Fruit fly (Drosophila melanogaster) whole organism, prepupa: ENCODE measurements around the gene Neurl4.

Source experiments
- Blimp-1 ChIP-seq: fragments of 200-800 bp; sonication (Bioruptor generic); optimal IDR thresholded peaks from 3 replicates; lab custom pipeline; 2017; ENCODE audit warnings: missing biosample characterization, missing genetic modification characterization, mild to moderate bottlenecking, moderate library complexity, missing genetic modification reagents
- CG10631 ChIP-seq: fragments of 200-800 bp; sonication (Bioruptor generic); optimal IDR thresholded peaks from 2 replicates; lab custom pipeline; 2016; ENCODE audit warnings: missing biosample characterization, missing genetic modification characterization
- CG10669 ChIP-seq: fragments of 200-800 bp; sonication (Bioruptor generic); optimal IDR thresholded peaks from 3 replicates; lab custom pipeline; 2018; ENCODE audit warnings: missing biosample characterization, mild to moderate bottlenecking, missing genetic modification characterization, moderate library complexity
- CG11762 ChIP-seq: fragments of 200-800 bp; sonication (Bioruptor generic); optimal IDR thresholded peaks from 3 replicates; lab custom pipeline; 2016; ENCODE audit warnings: missing biosample characterization, missing genetic modification characterization; ENCODE audit not compliant: insufficient read depth
- CG11902 ChIP-seq: fragments of 200-800 bp; sonication (Bioruptor generic); optimal IDR thresholded peaks from 3 replicates; lab custom pipeline; 2016; ENCODE audit warnings: missing biosample characterization, missing genetic modification characterization
- CG15336 ChIP-seq: fragments of 200-800 bp; sonication (Bioruptor generic); IDR thresholded peaks from 2 replicates; pipeline ENCODE4 v1.3.6; 2022; ENCODE audit warnings: missing biosample characterization, missing genetic modification characterization
- CG1621 ChIP-seq: fragments of 200-800 bp; sonication (Bioruptor generic); optimal IDR thresholded peaks from 3 replicates; lab custom pipeline; 2018; ENCODE audit warnings: missing biosample characterization, mild to moderate bottlenecking, missing genetic modification characterization
- CG16779 ChIP-seq: fragments of 200-800 bp; sonication (Bioruptor generic); optimal IDR thresholded peaks from 3 replicates; lab custom pipeline; 2017; ENCODE audit warnings: missing biosample characterization, mild to moderate bottlenecking, missing genetic modification characterization
- CG3032 ChIP-seq: fragments of 200-800 bp; optimal IDR thresholded peaks from 2 replicates; lab custom pipeline; 2019; ENCODE audit warnings: missing biosample characterization, mild to moderate bottlenecking, missing genetic modification characterization, moderate library complexity
- CG31627 ChIP-seq: fragments of 200-800 bp; sonication (Bioruptor generic); optimal IDR thresholded peaks from 3 replicates; lab custom pipeline; 2016; ENCODE audit warnings: missing biosample characterization, missing genetic modification characterization
- CG32006 ChIP-seq: fragments of 200-800 bp; sonication (Bioruptor generic); optimal IDR thresholded peaks from 3 replicates; lab custom pipeline; 2017; ENCODE audit warnings: missing biosample characterization, mild to moderate bottlenecking, missing genetic modification characterization
- CG34406 ChIP-seq: fragments of 200-800 bp; sonication (Bioruptor generic); optimal IDR thresholded peaks from 3 replicates; lab custom pipeline; 2016; ENCODE audit warnings: missing biosample characterization, missing genetic modification characterization
- CG3919 ChIP-seq: fragments of 200-800 bp; sonication (Bioruptor generic); optimal IDR thresholded peaks from 3 replicates; lab custom pipeline; 2016; ENCODE audit warnings: missing biosample characterization, missing genetic modification characterization
- CG6163 ChIP-seq: fragments of 200-800 bp; sonication (Bioruptor generic); IDR thresholded peaks from 3 replicates; pipeline ENCODE4 v1.3.6; 2022; ENCODE audit warnings: missing biosample characterization, missing genetic modification characterization
- CG6276 ChIP-seq: fragments of 200-800 bp; sonication (Bioruptor generic); optimal IDR thresholded peaks from 2 replicates; lab custom pipeline; 2017; ENCODE audit warnings: missing biosample characterization, mild to moderate bottlenecking, missing genetic modification characterization
- CG6808 ChIP-seq: fragments of 200-800 bp; sonication (Bioruptor generic); optimal IDR thresholded peaks from 3 replicates; lab custom pipeline; 2017; ENCODE audit warnings: missing biosample characterization, missing genetic modification characterization, mild to moderate bottlenecking, moderate library complexity, missing genetic modification reagents
- CG6854 ChIP-seq: fragments of 200-800 bp; sonication (Bioruptor generic); optimal IDR thresholded peaks from 2 replicates; lab custom pipeline; 2017; ENCODE audit warnings: missing biosample characterization, mild to moderate bottlenecking, missing genetic modification characterization
- CG7368 ChIP-seq: fragments of 200-800 bp; sonication (Bioruptor generic); optimal IDR thresholded peaks from 3 replicates; lab custom pipeline; 2016; ENCODE audit warnings: missing biosample characterization, missing genetic modification characterization
- CG8119 ChIP-seq: fragments of 200-800 bp; sonication (Bioruptor generic); IDR thresholded peaks from 3 replicates; pipeline ENCODE4 v1.3.6; 2022; ENCODE audit warnings: missing biosample characterization, missing genetic modification characterization
- CG8319 ChIP-seq: fragments of 200-800 bp; sonication (Bioruptor generic); optimal IDR thresholded peaks from 3 replicates; lab custom pipeline; 2016; ENCODE audit warnings: missing biosample characterization, missing genetic modification characterization
- CG8632 ChIP-seq: fragments of 200-800 bp; sonication (Bioruptor generic); optimal IDR thresholded peaks from 3 replicates; lab custom pipeline; 2016; ENCODE audit warnings: missing biosample characterization, missing genetic modification characterization
- CG9139 ChIP-seq: fragments of 200-800 bp; sonication (Bioruptor generic); optimal IDR thresholded peaks from 3 replicates; lab custom pipeline; 2017; ENCODE audit warnings: missing biosample characterization, mild to moderate bottlenecking, missing genetic modification characterization
- Eip75B ChIP-seq: fragments of 200-800 bp; sonication (Bioruptor generic); optimal IDR thresholded peaks from 3 replicates; lab custom pipeline; 2016; ENCODE audit warnings: missing biosample characterization, missing genetic modification characterization
- Eip78C ChIP-seq: fragments of 200-800 bp; sonication (Bioruptor generic); peaks from one replicate; lab custom pipeline; 2016; ENCODE audit warnings: missing biosample characterization, missing genetic modification characterization
- Eip93F ChIP-seq: fragments of 200-800 bp; sonication (Bioruptor generic); optimal IDR thresholded peaks from 2 replicates; lab custom pipeline; 2016; ENCODE audit warnings: missing biosample characterization, mild to moderate bottlenecking, missing genetic modification characterization
- Ets21C ChIP-seq: fragments of 200-800 bp; sonication (Bioruptor generic); optimal IDR thresholded peaks from 3 replicates; lab custom pipeline; 2016; ENCODE audit warnings: missing biosample characterization, missing genetic modification characterization
- Ets96B ChIP-seq: fragments of 200-800 bp; optimal IDR thresholded peaks from 2 replicates; lab custom pipeline; 2019; ENCODE audit warnings: missing biosample characterization, mild to moderate bottlenecking, missing genetic modification characterization, moderate library complexity
- Hr38 ChIP-seq: sonication (Bioruptor generic); optimal IDR thresholded peaks from 2 replicates; lab custom pipeline; 2016; ENCODE audit warnings: missing biosample characterization, missing genetic modification characterization
- Hr39 ChIP-seq: fragments of 200-800 bp; sonication (Bioruptor generic); optimal IDR thresholded peaks from 2 replicates; lab custom pipeline; 2016; ENCODE audit warnings: missing biosample characterization, missing genetic modification characterization
- Hr4 ChIP-seq: fragments of 200-800 bp; sonication (Bioruptor generic); optimal IDR thresholded peaks from 3 replicates; lab custom pipeline; 2016; ENCODE audit warnings: missing biosample characterization, missing genetic modification characterization
- Lpt ChIP-seq: fragments of 200-800 bp; sonication (Bioruptor generic); optimal IDR thresholded peaks from 3 replicates; lab custom pipeline; 2016; ENCODE audit warnings: missing biosample characterization, missing genetic modification characterization
- Met ChIP-seq: fragments of 200-800 bp; sonication (Bioruptor generic); optimal IDR thresholded peaks from 3 replicates; lab custom pipeline; 2016; ENCODE audit warnings: missing biosample characterization, missing genetic modification characterization
- OdsH ChIP-seq: fragments of 200-800 bp; sonication (Bioruptor generic); optimal IDR thresholded peaks from 3 replicates; lab custom pipeline; 2016; ENCODE audit warnings: missing biosample characterization, missing genetic modification characterization
- Smox ChIP-seq: fragments of 200-800 bp; sonication (Bioruptor generic); optimal IDR thresholded peaks from 3 replicates; lab custom pipeline; 2016; ENCODE audit warnings: missing biosample characterization, missing genetic modification characterization
- Sox102F ChIP-seq: fragments of 200-800 bp; sonication (Bioruptor generic); optimal IDR thresholded peaks from 2 replicates; lab custom pipeline; 2016; ENCODE audit warnings: missing biosample characterization, mild to moderate bottlenecking, missing genetic modification characterization
- Sox15 ChIP-seq: fragments of 200-800 bp; sonication (Bioruptor generic); optimal IDR thresholded peaks from 3 replicates; lab custom pipeline; 2016; ENCODE audit warnings: missing biosample characterization, missing genetic modification characterization
- acj6 ChIP-seq: fragments of 200-800 bp; sonication (Bioruptor generic); optimal IDR thresholded peaks from 3 replicates; lab custom pipeline; 2016; ENCODE audit warnings: missing biosample characterization, missing genetic modification characterization
- cyc ChIP-seq: fragments of 200-800 bp; sonication (Bioruptor generic); optimal IDR thresholded peaks from 3 replicates; lab custom pipeline; 2016; ENCODE audit warnings: missing biosample characterization, missing genetic modification characterization
- dac ChIP-seq: fragments of 200-800 bp; sonication (Bioruptor generic); optimal IDR thresholded peaks from 2 replicates; lab custom pipeline; 2017; ENCODE audit warnings: missing biosample characterization, mild to moderate bottlenecking, missing genetic modification characterization
- dsx ChIP-seq: fragments of 200-800 bp; optimal IDR thresholded peaks from 3 replicates; lab custom pipeline; 2019; ENCODE audit warnings: missing biosample characterization, mild to moderate bottlenecking, missing genetic modification characterization, moderate library complexity; ENCODE audit not compliant: poor library complexity, severe bottlenecking
- eg ChIP-seq: fragments of 200-800 bp; sonication (Bioruptor generic); IDR thresholded peaks from 3 replicates; pipeline ENCODE4 v1.3.6; 2022; ENCODE audit warnings: missing biosample characterization, missing genetic modification characterization
- esn ChIP-seq: fragments of 200-800 bp; sonication (Bioruptor generic); optimal IDR thresholded peaks from 2 replicates; lab custom pipeline; 2016; ENCODE audit warnings: missing biosample characterization, mild to moderate bottlenecking, missing genetic modification characterization, moderate library complexity
- fd85E ChIP-seq: fragments of 200-800 bp; sonication (Bioruptor generic); optimal IDR thresholded peaks from 3 replicates; lab custom pipeline; 2016; ENCODE audit warnings: missing biosample characterization, missing genetic modification characterization
- lz ChIP-seq: fragments of 200-800 bp; sonication (Bioruptor generic); optimal IDR thresholded peaks from 3 replicates; lab custom pipeline; 2016; ENCODE audit warnings: missing biosample characterization, missing genetic modification characterization
- net ChIP-seq: fragments of 200-800 bp; sonication (Bioruptor generic); optimal IDR thresholded peaks from 3 replicates; lab custom pipeline; 2016; ENCODE audit warnings: missing biosample characterization, missing genetic modification characterization
- pdm3 ChIP-seq: fragments of 200-800 bp; sonication (Bioruptor generic); optimal IDR thresholded peaks from 3 replicates; lab custom pipeline; 2016; ENCODE audit warnings: missing biosample characterization, missing genetic modification characterization
- salr ChIP-seq, 2 experiments: fragments of 200-800 bp; sonication (Bioruptor generic); optimal IDR thresholded peaks; 3 replicates each; lab custom pipeline; 2016 to 2018; ENCODE audit warnings: missing biosample characterization in 2 of 2, missing genetic modification characterization in 2 of 2, mild to moderate bottlenecking in 1 of 2
- spab ChIP-seq: fragments of 200-800 bp; sonication (Bioruptor generic); optimal IDR thresholded peaks from 2 replicates; lab custom pipeline; 2017; ENCODE audit warnings: missing biosample characterization, mild to moderate bottlenecking, missing genetic modification characterization, missing genetic modification reagents
- ss ChIP-seq, 2 experiments: fragments of 200-800 bp; sonication (Bioruptor generic); optimal IDR thresholded peaks; 2 replicates in 1 of 2; 3 replicates in 1 of 2; lab custom pipeline; 2017 to 2018; ENCODE audit warnings: mild to moderate bottlenecking in 2 of 2, missing biosample characterization in 2 of 2, missing genetic modification characterization in 2 of 2, moderate library complexity in 1 of 2
- svp ChIP-seq: fragments of 200-800 bp; sonication (Bioruptor generic); peaks from one replicate; lab custom pipeline; 2016; ENCODE audit warnings: missing biosample characterization, missing genetic modification characterization
- topi ChIP-seq: fragments of 200-800 bp; sonication (Bioruptor generic); optimal IDR thresholded peaks from 3 replicates; lab custom pipeline; 2016; ENCODE audit warnings: missing biosample characterization, missing genetic modification characterization

Neurl4 gene

DNA sequence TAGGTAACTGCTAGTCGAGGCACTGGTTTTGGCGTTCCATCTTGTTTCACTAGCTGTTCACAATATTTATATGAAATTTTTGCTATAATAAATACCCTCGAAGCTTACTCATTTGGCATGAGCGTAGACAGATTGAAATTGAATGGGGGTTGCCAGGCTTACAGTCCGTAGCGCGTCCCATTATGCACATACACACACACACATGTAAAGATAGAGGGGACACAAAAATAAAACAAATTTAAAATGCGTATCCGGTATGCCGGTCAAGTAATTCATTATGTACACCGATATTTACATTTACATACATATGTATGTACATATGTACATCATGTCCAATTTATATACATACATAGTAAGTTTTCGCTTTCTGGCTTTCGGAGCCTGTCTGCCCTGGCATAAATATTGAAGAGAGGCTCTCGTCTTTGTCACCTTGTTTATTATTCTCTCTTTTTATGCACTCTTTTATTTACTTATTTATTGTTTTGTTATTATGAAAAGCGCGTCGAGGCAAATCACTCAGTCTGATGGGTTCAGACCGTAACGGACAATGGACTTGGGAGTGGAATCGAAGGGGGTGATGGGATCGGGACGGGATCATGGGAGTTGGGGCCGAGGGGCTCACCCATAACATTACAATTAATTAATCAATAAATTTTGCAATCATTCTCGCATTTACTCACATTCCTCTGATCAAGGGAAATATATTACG, 9.7 kb upstream of the Neurl4 start:
- TF ChIP-seq CG10631: peak; percentile 17
- TF ChIP-seq CG34406 (GFP tag; lab: Kevin White, UChicago): peak; percentile 35
- TF ChIP-seq CG8632 (GFP tag; lab: Kevin White, UChicago): peak; percentile 30
- TF ChIP-seq acj6 (GFP tag; lab: Kevin White, UChicago): peak; percentile 43
- peak; percentile 52 for TF ChIP-seq pdm3 (GFP tag; lab: Kevin White, UChicago)
- peak; percentile 46 for TF ChIP-seq topi (GFP tag; lab: Kevin White, UChicago)
- no peak for TF ChIP-seq Ets21C (GFP tag; lab: Kevin White, UChicago)
- peak; percentile 18 for TF ChIP-seq CG7368 (GFP tag; lab: Kevin White, UChicago)
- peak; percentile 54 for TF ChIP-seq CG6808 (GFP tag; lab: Kevin White, UChicago)
- TF ChIP-seq Sox102F (GFP tag; lab: Kevin White, UChicago): peak; percentile 51
- peak; percentile 58 to 80 for TF ChIP-seq ss (GFP tag; optimal IDR thresholded peaks at IDR 0.05; lab: Kevin White, UChicago)
- peak; percentile 37 for TF ChIP-seq cyc
- no peak for TF ChIP-seq Lpt (GFP tag; lab: Kevin White, UChicago)
- no peak for TF ChIP-seq CG11762 (GFP tag; lab: Kevin White, UChicago)
- peak; percentile 27 for TF ChIP-seq CG3919 (GFP tag; lab: Kevin White, UChicago)
- peak; percentile 39 for TF ChIP-seq CG31627 (GFP tag; lab: Kevin White, UChicago)
- TF ChIP-seq svp (GFP tag; lab: Kevin White, UChicago): peak; percentile 98
- no peak for TF ChIP-seq CG1621 (tag; lab: Kevin White, UChicago)
- peak; percentile 36 for TF ChIP-seq lz (GFP tag; lab: Kevin White, UChicago)
- TF ChIP-seq CG8119 (GFP tag; lab: Robert Waterston, UW): no peak
- TF ChIP-seq salr (GFP tag; optimal IDR thresholded peaks at IDR 0.05; lab: Kevin White, UChicago): no peak
- TF ChIP-seq Ets96B (tag; lab: Kevin White, UChicago): peak; percentile 3
- no peak for TF ChIP-seq dac
- no peak for TF ChIP-seq Hr38 (GFP tag; lab: Kevin White, UChicago)
- peak; percentile 54 for TF ChIP-seq Met (GFP tag; lab: Kevin White, UChicago)
- peak; percentile 30 for TF ChIP-seq CG6276 (GFP tag; lab: Kevin White, UChicago)
- peak; percentile 50 for TF ChIP-seq net
- TF ChIP-seq Eip78C (GFP tag; lab: Kevin White, UChicago): peak; percentile 82
- peak; percentile 53 for TF ChIP-seq esn
- TF ChIP-seq Hr4 (GFP tag; lab: Kevin White, UChicago): no peak
- peak; percentile 36; the same call in 2 of the 3 replicates for TF ChIP-seq CG6163
- TF ChIP-seq Eip93F: no peak
- TF ChIP-seq CG9139: peak; percentile 49
- TF ChIP-seq Smox (GFP tag; lab: Kevin White, UChicago): no peak
- peak; percentile 8 for TF ChIP-seq spab
- TF ChIP-seq OdsH (GFP tag; lab: Kevin White, UChicago): peak; percentile 25
- TF ChIP-seq Eip75B: peak; percentile 28
- peak; percentile 25 for TF ChIP-seq Sox15 (GFP tag; lab: Kevin White, UChicago)
- TF ChIP-seq Blimp-1 (GFP tag; lab: Kevin White, UChicago): no peak
- TF ChIP-seq CG10669: peak; percentile 34
- no peak for TF ChIP-seq CG16779 (tag; lab: Kevin White, UChicago)
- peak; percentile 24 for TF ChIP-seq dsx (GFP tag; lab: Kevin White, UChicago)
- peak; percentile 39 for TF ChIP-seq Hr39 (GFP tag; lab: Kevin White, UChicago)
- TF ChIP-seq CG32006: peak; percentile 39
- TF ChIP-seq fd85E: no peak
- TF ChIP-seq CG3032 (tag; lab: Kevin White, UChicago): peak; percentile 20
- TF ChIP-seq CG11902: no peak
- TF ChIP-seq CG8319 (GFP tag; lab: Kevin White, UChicago): peak; percentile 5
- peak; percentile 49 for TF ChIP-seq CG6854 (GFP tag; lab: Kevin White, UChicago)
- 0 out of 2 replicates have a peak, but pooled peaks have one; percentile 17 for TF ChIP-seq CG15336 (GFP tag; lab: Robert Waterston, UW)
- TF ChIP-seq eg (GFP tag; lab: Robert Waterston, UW): peak; percentile 52; the same call in 2 of the 3 replicates
